Worm (Caenorhabditis elegans) whole organism, L2 larva: ENCODE results near the gene srt-42.

ENCODE experiments used
- R02D3.7 ChIP-seq: fragments of 150-350 bp; optimal IDR thresholded peaks from 2 replicates; lab custom pipeline; 2014; ENCODE audit warnings: missing biosample characterization, missing genetic modification characterization
- ZK546.5 ChIP-seq: sonication (generic microtip); optimal IDR thresholded peaks from 2 replicates; lab custom pipeline; 2017; ENCODE audit warnings: missing biosample characterization, missing genetic modification characterization
- egl-27 ChIP-seq: sonication (generic microtip); optimal IDR thresholded peaks from 3 replicates; lab custom pipeline; 2017; ENCODE audit warnings: missing biosample characterization, missing genetic modification reagents, missing genetic modification characterization
- lin-13 ChIP-seq: fragments of 150-350 bp; optimal IDR thresholded peaks from 2 replicates; lab custom pipeline; 2014; ENCODE audit warnings: missing biosample characterization, missing genetic modification reagents, missing genetic modification characterization
- lsy-2 ChIP-seq, 2 experiments: fragments of 150-350 bp in 1 of 2; sonication (generic microtip) in 1 of 2; optimal IDR thresholded peaks; 2 replicates each; lab custom pipeline; 2014 to 2017; ENCODE audit warnings: missing biosample characterization in 2 of 2, missing genetic modification characterization in 2 of 2
- nhr-10 ChIP-seq: sonication (generic microtip); optimal IDR thresholded peaks from 2 replicates; lab custom pipeline; 2017; ENCODE audit warnings: missing biosample characterization, missing genetic modification characterization
- nhr-25 ChIP-seq: fragments of 150-350 bp; sonication (generic microtip); optimal IDR thresholded peaks from 3 replicates; lab custom pipeline; 2014; ENCODE audit warnings: missing biosample characterization, missing genetic modification characterization
- nhr-6 ChIP-seq: fragments of 150-350 bp; optimal IDR thresholded peaks from 2 replicates; lab custom pipeline; 2014; ENCODE audit warnings: missing biosample characterization, missing genetic modification characterization
- nhr-77 ChIP-seq: fragments of 150-350 bp; optimal IDR thresholded peaks from 2 replicates; lab custom pipeline; 2014; ENCODE audit warnings: missing biosample characterization, missing genetic modification characterization
- skn-1 ChIP-seq: sonication (generic microtip); optimal IDR thresholded peaks from 2 replicates; lab custom pipeline; 2017; ENCODE audit warnings: missing biosample characterization, missing genetic modification characterization
- ztf-4 ChIP-seq: fragments of 150-350 bp; optimal IDR thresholded peaks from 2 replicates; lab custom pipeline; 2014; ENCODE audit warnings: missing biosample characterization, missing genetic modification characterization

DNA sequence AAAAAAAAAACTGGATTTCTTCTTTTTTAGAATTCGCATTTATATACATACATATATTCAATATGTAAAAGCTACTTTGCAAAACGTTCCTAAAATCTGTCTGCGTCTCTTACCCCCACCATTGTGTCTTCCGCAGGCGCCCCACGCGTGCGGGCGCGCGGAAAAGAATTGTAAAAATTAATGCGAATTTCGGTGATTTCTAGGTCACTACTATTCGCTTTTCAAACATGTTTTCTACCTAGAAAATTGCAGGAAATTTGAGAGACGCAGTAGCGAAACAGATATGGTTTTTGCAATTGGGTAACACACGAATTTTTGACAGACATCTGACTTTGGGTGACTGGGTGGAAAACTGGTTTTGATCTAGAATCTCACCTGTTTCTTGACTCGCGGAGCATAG, 47.8 kb downstream of the srt-42 start:
- TF ChIP-seq nhr-10 (tag; lab: Kevin White, UChicago) (no peak), nhr-6 (tag; lab: Kevin White, UChicago) (no peak), skn-1 (no peak), egl-27 (tag; lab: Kevin White, UChicago) (no peak), nhr-25 (tag; lab: Kevin White, UChicago) (peak; percentile 23), R02D3.7 (tag; lab: Kevin White, UChicago) (no peak), lsy-2 (tag; optimal IDR thresholded peaks at IDR 0.05; lab: Kevin White, UChicago) (no peak), nhr-77 (tag; lab: Kevin White, UChicago) (no peak), ZK546.5 (tag; lab: Kevin White, UChicago) (no peak), ztf-4 (tag; lab: Kevin White, UChicago) (no peak), lin-13 (GFP tag; lab: Kevin White, UChicago) (no peak)
